Worm (Caenorhabditis elegans): ENCODE measurements around the gene F55G11.1.

The F55G11.1 gene

ce11 chrIV:12921027-12921426 is 25.4 kb downstream of the F55G11.1 start, which contains the start of gene C32H11.4 (continued):
- TF ChIP-seq saeg-2 (GFP tag; IDR thresholded peaks at IDR 0.05) = no peak
- TF ChIP-seq lin-15B (tag; optimal IDR thresholded peaks at IDR 0.05) = no peak
- TF ChIP-seq ZK337.2 (GFP tag; IDR thresholded peaks at IDR 0.05) = no peak
- TF ChIP-seq zfp-3 (GFP tag; conservative IDR thresholded peaks at IDR 0.05) = no peak
- TF ChIP-seq zag-1 (tag; optimal IDR thresholded peaks at IDR 0.05) = no peak
- TF ChIP-seq nhr-76 (tag; optimal IDR thresholded peaks at IDR 0.05) = no peak
- TF ChIP-seq F49E8.2 (tag; optimal IDR thresholded peaks at IDR 0.05; ENCODE audit: borderline replicate concordance) = no peak
- TF ChIP-seq daf-16 (GFP tag; optimal IDR thresholded peaks at IDR 0.05) = no peak
- peak; percentile 64 for TF ChIP-seq daf-16 (tag; optimal IDR thresholded peaks at IDR 0.05)
- no peak for TF ChIP-seq ceh-44 (GFP tag; IDR thresholded peaks at IDR 0.05)

ce11 chrIV:12920553-12920952 is 25.8 kb downstream of the F55G11.1 start:
- peak in 1 of 2 experiments; percentile 22 for TF ChIP-seq unc-62 (GFP tag; optimal IDR thresholded peaks at IDR 0.05 in 1 of 2)
- no peak for TF ChIP-seq unc-62 (tag; optimal IDR thresholded peaks at IDR 0.05)
- TF ChIP-seq nhr-28 (tag; optimal IDR thresholded peaks at IDR 0.05) = peak; percentile 66
- TF ChIP-seq spr-3 (GFP tag; optimal IDR thresholded peaks at IDR 0.05) = no peak
- no peak for TF ChIP-seq daf-16 (GFP tag; optimal IDR thresholded peaks at IDR 0.05)
- TF ChIP-seq daf-16 (tag; optimal IDR thresholded peaks at IDR 0.05) = peak; percentile 34
- TF ChIP-seq nhr-11 (tag; optimal IDR thresholded peaks at IDR 0.05) = no peak
- TF ChIP-seq pqm-1 (tag; optimal IDR thresholded peaks at IDR 0.05) = peak; percentile 25
- TF ChIP-seq dmd-6 (GFP tag; IDR thresholded peaks at IDR 0.05) = peak; percentile 69
- no peak for TF ChIP-seq fkh-10 (GFP tag; optimal IDR thresholded peaks at IDR 0.05)
- TF ChIP-seq nhr-25 (tag; optimal IDR thresholded peaks at IDR 0.05; ENCODE audit: borderline replicate concordance, insufficient read depth) = no peak
- TF ChIP-seq snpc-1.2 (GFP tag; IDR thresholded peaks at IDR 0.05) = no peak

- no peak for TF ChIP-seq Y105C5A.15 (GFP tag; IDR thresholded peaks at IDR 0.05)
- no peak for TF ChIP-seq daf-19 (GFP tag; conservative IDR thresholded peaks at IDR 0.05)
- TF ChIP-seq ztf-7 (tag; optimal IDR thresholded peaks at IDR 0.05) = no peak
- no peak for TF ChIP-seq cey-2 (tag; optimal IDR thresholded peaks at IDR 0.05; ENCODE audit: borderline replicate concordance, insufficient read depth)
- TF ChIP-seq saeg-2 (GFP tag; IDR thresholded peaks at IDR 0.05) = no peak
- no peak for TF ChIP-seq snpc-1.2 (GFP tag; IDR thresholded peaks at IDR 0.05)
- no peak for TF ChIP-seq daf-16 (GFP tag; optimal IDR thresholded peaks at IDR 0.05)
- no peak for TF ChIP-seq daf-16 (tag; optimal IDR thresholded peaks at IDR 0.05)
- TF ChIP-seq snpc-4 (tag; optimal IDR thresholded peaks at IDR 0.05) = no peak
- no peak for TF ChIP-seq ces-1 (GFP tag; optimal IDR thresholded peaks at IDR 0.05)
- no peak for TF ChIP-seq egl-27 (tag; optimal IDR thresholded peaks at IDR 0.05)
- no peak for TF ChIP-seq nhr-77 (tag; optimal IDR thresholded peaks at IDR 0.05)
- TF ChIP-seq daf-8 (GFP tag; IDR thresholded peaks at IDR 0.05) = no peak
- no peak for TF ChIP-seq Y48G9A.11 (GFP tag; IDR thresholded peaks at IDR 0.05)
- TF ChIP-seq skn-1 (tag; optimal IDR thresholded peaks at IDR 0.05) = no peak
- TF ChIP-seq ceh-82 (tag; optimal IDR thresholded peaks at IDR 0.05) = no peak
- no peak for TF ChIP-seq ceh-62 (tag; optimal IDR thresholded peaks at IDR 0.05)
- no peak for TF ChIP-seq nhr-102 (tag; optimal IDR thresholded peaks at IDR 0.05)
- no peak for TF ChIP-seq hlh-11 (tag; optimal IDR thresholded peaks at IDR 0.05)
- no peak for TF ChIP-seq lin-38 (GFP tag; IDR thresholded peaks at IDR 0.05)
These were observed 28.1 kb downstream of the F55G11.1 start, which contains the start of gene C32H11.3 for ce11 chrIV:12918256-12918655. Gene C32H11.3, plus strand, starts transcription at chrIV:12918556.

ce11 chrIV:12915479-12915878 is 30.9 kb downstream of the F55G11.1 start, which contains the start of gene srz-15:
Gene srz-15, plus strand, starts transcription at chrIV:12915779.
- TF ChIP-seq aly-2 (tag; optimal IDR thresholded peaks at IDR 0.05) = no peak
- TF ChIP-seq ceh-20 (GFP tag; IDR thresholded peaks at IDR 0.05) = no peak
- no peak for TF ChIP-seq D1046.2 (GFP tag; IDR thresholded peaks at IDR 0.05)
- no peak for TF ChIP-seq daf-19 (GFP tag; conservative IDR thresholded peaks at IDR 0.05)
- TF ChIP-seq nhr-42 (GFP tag; IDR thresholded peaks at IDR 0.05) = no peak
- TF ChIP-seq pqm-1 (tag; optimal IDR thresholded peaks at IDR 0.05) = no peak
- TF ChIP-seq nhr-11 (tag; optimal IDR thresholded peaks at IDR 0.05) = no peak
- TF ChIP-seq Y105C5A.15 (GFP tag; IDR thresholded peaks at IDR 0.05) = no peak
